Fruit fly (Drosophila melanogaster) whole organism, wandering third instar larva: ENCODE results near the gene 7B2.
A peak's percentile ranks its signal among the peaks of the same experiment; 100 is the strongest.

ENCODE experiments used
- CG32264 ChIP-seq: fragments of 200-800 bp; sonication (Bioruptor generic); optimal IDR thresholded peaks from 2 replicates; lab custom pipeline; 2016; ENCODE audit warnings: missing biosample characterization, missing genetic modification characterization
- CG9705 ChIP-seq: fragments of 200-800 bp; sonication (Bioruptor generic); optimal IDR thresholded peaks from 2 replicates; lab custom pipeline; 2018; ENCODE audit warnings: missing biosample characterization, mild to moderate bottlenecking, missing genetic modification characterization
- Dfd ChIP-seq: fragments of >200 bp; optimal IDR thresholded peaks from 2 replicates; lab custom pipeline; 2017; ENCODE audit warnings: missing biosample characterization, missing genetic modification characterization
- Dif ChIP-seq: fragments of 200-275, 200-300 bp; sonication (Bioruptor generic); optimal IDR thresholded peaks from 2 replicates; lab custom pipeline; 2018; ENCODE audit warnings: missing biosample characterization, missing genetic modification characterization; ENCODE audit not compliant: partially characterized antibody
- GATAd ChIP-seq: sonication (Bioruptor generic); optimal IDR thresholded peaks from 2 replicates; lab custom pipeline; 2016; ENCODE audit warnings: missing biosample characterization, missing genetic modification characterization
- HLH106 ChIP-seq: fragments of 200-800 bp; optimal IDR thresholded peaks from 3 replicates; lab custom pipeline; 2019; ENCODE audit warnings: missing biosample characterization, mild to moderate bottlenecking, missing genetic modification characterization, moderate library complexity
- Hr83 ChIP-seq: fragments of 200-300 bp; sonication (Bioruptor generic); optimal IDR thresholded peaks from 2 replicates; lab custom pipeline; 2016; ENCODE audit warnings: missing biosample characterization, mild to moderate bottlenecking, missing genetic modification characterization, moderate library complexity; ENCODE audit not compliant: poor library complexity, severe bottlenecking
- Jra ChIP-seq: sonication (Bioruptor generic); optimal IDR thresholded peaks from 2 replicates; lab custom pipeline; 2016; ENCODE audit warnings: missing biosample characterization, missing genetic modification characterization
- Mio ChIP-seq: sonication (Bioruptor generic); optimal IDR thresholded peaks from 2 replicates; lab custom pipeline; 2016; ENCODE audit warnings: missing biosample characterization, missing genetic modification characterization
- Myc ChIP-seq: fragments of >200 bp; optimal IDR thresholded peaks from 2 replicates; lab custom pipeline; 2017
- OdsH ChIP-seq: fragments of 200-800 bp; sonication (Bioruptor generic); optimal IDR thresholded peaks from 2 replicates; lab custom pipeline; 2016; ENCODE audit warnings: missing biosample characterization, mild to moderate bottlenecking, missing genetic modification characterization
- Rel ChIP-seq, 2 experiments: fragments of 200-800 bp; sonication (Bioruptor generic) in 1 of 2; optimal IDR thresholded peaks; 2 replicates in 1 of 2; 3 replicates in 1 of 2; lab custom pipeline; 2016 to 2019; ENCODE audit warnings: mild to moderate bottlenecking in 2 of 2, missing biosample characterization in 2 of 2, missing genetic modification characterization in 2 of 2, moderate library complexity in 1 of 2
- Sp1 ChIP-seq: fragments of 200-800 bp; sonication (Bioruptor generic); optimal IDR thresholded peaks from 3 replicates; lab custom pipeline; 2019; ENCODE audit warnings: missing biosample characterization, mild to moderate bottlenecking, missing genetic modification characterization, moderate library complexity
- Vsx2 ChIP-seq: fragments of 200-300, 225-300 bp; sonication (Bioruptor generic); optimal IDR thresholded peaks from 2 replicates; lab custom pipeline; 2018; ENCODE audit warnings: missing biosample characterization, missing genetic modification characterization; ENCODE audit not compliant: partially characterized antibody
- dl ChIP-seq, 2 experiments: fragments of 175-275, 200-275 bp in 1 of 2; fragments of 200-275 bp in 1 of 2; sonication (Bioruptor generic); optimal IDR thresholded peaks; lab custom pipeline; 2018; ENCODE audit warnings: mild to moderate bottlenecking in 2 of 2, missing biosample characterization in 2 of 2, missing genetic modification characterization in 2 of 2, moderate library complexity in 2 of 2; ENCODE audit not compliant: partially characterized antibody in 2 of 2, insufficient read depth in 1 of 2
- dmrt93B ChIP-seq: fragments of 200-800 bp; sonication (Bioruptor generic); optimal IDR thresholded peaks from 2 replicates; lab custom pipeline; 2018; ENCODE audit warnings: missing biosample characterization, mild to moderate bottlenecking, missing genetic modification characterization
- ey ChIP-seq: fragments of 200-800 bp; sonication (Bioruptor generic); optimal IDR thresholded peaks from 2 replicates; lab custom pipeline; 2016; ENCODE audit warnings: missing biosample characterization, missing genetic modification characterization
- foxo ChIP-seq, 2 experiments: fragments of 200-800 bp; sonication (Bioruptor generic); optimal IDR thresholded peaks; 2 replicates in 1 of 2; 3 replicates in 1 of 2; lab custom pipeline; 2016 to 2017; ENCODE audit warnings: missing biosample characterization in 2 of 2, missing genetic modification characterization in 2 of 2
- fru ChIP-seq: fragments of 200-800 bp; sonication (Bioruptor generic); optimal IDR thresholded peaks from 3 replicates; lab custom pipeline; 2016; ENCODE audit warnings: missing biosample characterization, mild to moderate bottlenecking, missing genetic modification characterization
- h ChIP-seq: fragments of 200-800 bp; sonication (Bioruptor generic); optimal IDR thresholded peaks from 3 replicates; lab custom pipeline; 2016; ENCODE audit warnings: missing biosample characterization, mild to moderate bottlenecking, missing genetic modification characterization
- jim ChIP-seq: fragments of 175-275, 200-325 bp; sonication (Bioruptor generic); optimal IDR thresholded peaks from 2 replicates; lab custom pipeline; 2016; ENCODE audit warnings: missing biosample characterization, mild to moderate bottlenecking, missing genetic modification characterization
- rgr ChIP-seq: fragments of 200-800 bp; sonication (Bioruptor generic); optimal IDR thresholded peaks from 3 replicates; lab custom pipeline; 2016; ENCODE audit warnings: missing biosample characterization, mild to moderate bottlenecking, missing genetic modification characterization
- sage ChIP-seq: fragments of 200-800 bp; sonication (Bioruptor generic); optimal IDR thresholded peaks from 2 replicates; lab custom pipeline; 2016; ENCODE audit warnings: missing biosample characterization, mild to moderate bottlenecking, missing genetic modification characterization
- sv ChIP-seq: fragments of 200-800 bp; sonication (Bioruptor generic); optimal IDR thresholded peaks from 3 replicates; lab custom pipeline; 2016; ENCODE audit warnings: missing biosample characterization, missing genetic modification characterization

7B2 gene

dm6 chr3R:5387996-5388395, 11.4 kb downstream of the 7B2 start:
- TF ChIP-seq Myc (lab: Kevin White, UChicago), result no peak
- no peak for TF ChIP-seq Hr83 (GFP tag; lab: Kevin White, UChicago)
- no peak for TF ChIP-seq Vsx2 (GFP tag; lab: Kevin White, UChicago)
- TF ChIP-seq ey (GFP tag; lab: Kevin White, UChicago), result no peak
- TF ChIP-seq rgr, result no peak
- no peak for TF ChIP-seq Sp1 (GFP tag; lab: Kevin White, UChicago)
- no peak for TF ChIP-seq dl (GFP tag; optimal IDR thresholded peaks at IDR 0.05; lab: Kevin White, UChicago; ENCODE audit: insufficient read depth in 1 of 2, partially characterized antibody in 2 of 2)
- no peak for TF ChIP-seq Dfd (GFP tag; lab: Kevin White, UChicago)
- no peak for TF ChIP-seq Mio (GFP tag; lab: Kevin White, UChicago)

DNA sequence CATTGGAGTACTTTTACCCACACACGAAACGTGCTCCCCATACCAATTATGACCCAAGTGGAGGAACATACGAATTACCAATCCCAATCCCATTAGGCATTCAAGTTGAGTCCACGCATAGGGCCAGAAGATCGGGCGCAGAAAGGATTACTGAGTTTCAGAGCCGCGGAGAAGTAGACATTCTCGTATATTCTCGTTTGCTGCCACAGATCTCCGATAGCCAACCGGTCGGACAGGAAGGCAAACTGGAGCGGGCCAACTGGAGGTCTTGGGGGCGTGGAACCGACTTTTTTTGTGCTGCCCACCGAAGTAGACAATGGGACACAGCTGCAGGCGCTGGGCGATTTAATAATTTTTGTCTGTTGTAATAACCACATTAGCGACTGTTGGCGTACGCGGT, 12.5 kb downstream of the 7B2 start:
- TF ChIP-seq CG32264 (GFP tag; lab: Kevin White, UChicago) (no peak), foxo (GFP tag; optimal IDR thresholded peaks at IDR 0.05; lab: Kevin White, UChicago) (no peak), sv (no peak), OdsH (GFP tag; lab: Kevin White, UChicago) (no peak)

DNA sequence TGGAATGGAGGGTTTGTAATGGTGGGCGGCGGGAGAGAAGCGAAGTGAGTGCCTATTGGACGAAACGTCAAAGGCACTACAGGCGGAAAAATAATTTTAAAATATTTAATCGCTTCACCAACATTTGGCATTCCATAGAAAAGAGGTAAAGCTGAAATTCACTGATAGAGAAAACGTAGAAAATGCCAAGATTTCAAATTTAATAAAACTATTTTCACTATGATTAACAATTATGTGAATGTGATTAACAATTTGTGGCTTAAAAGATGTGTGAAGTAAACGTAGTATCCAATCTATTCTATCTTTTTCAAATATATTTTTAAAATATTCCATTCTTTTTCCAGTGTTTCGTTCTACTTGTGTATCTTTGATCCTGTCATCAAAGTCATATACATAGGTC, 12.9 kb downstream of the 7B2 start:
- TF ChIP-seq dmrt93B (GFP tag; lab: Kevin White, UChicago) (no peak), jim (GFP tag; lab: Kevin White, UChicago) (no peak), Myc (lab: Kevin White, UChicago) (no peak), Jra (GFP tag; lab: Kevin White, UChicago) (no peak), Vsx2 (GFP tag; lab: Kevin White, UChicago) (no peak), foxo (GFP tag; optimal IDR thresholded peaks at IDR 0.05; lab: Kevin White, UChicago) (no peak)
- TF ChIP-seq, all 38 proteins: peak for 0

DNA sequence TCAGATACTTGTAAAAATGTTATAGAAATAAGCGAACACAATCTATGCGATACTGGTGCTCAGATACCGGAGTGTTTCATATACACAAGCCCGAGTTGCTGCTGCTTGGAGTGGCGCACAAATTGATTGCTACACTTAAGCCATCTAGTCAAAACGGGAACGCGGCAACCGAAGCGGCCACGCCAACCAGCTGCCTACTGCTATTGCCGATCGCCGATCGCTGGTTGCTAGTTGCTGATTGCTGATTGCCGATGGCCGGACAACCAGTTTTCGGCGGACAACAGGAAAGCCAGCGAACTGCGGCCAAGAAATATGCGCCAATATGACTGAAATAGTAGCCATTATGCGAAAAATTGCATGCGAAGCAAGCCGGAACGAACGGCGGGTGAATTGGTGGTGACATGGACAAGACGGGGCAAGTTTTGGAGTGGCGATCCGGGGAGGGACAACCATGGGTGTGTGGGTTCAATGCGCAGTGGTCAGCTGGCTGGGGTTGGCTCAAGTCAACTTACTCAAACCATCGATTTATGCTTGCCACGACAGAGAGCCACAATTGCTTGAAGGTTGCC, 13.6 kb downstream of the 7B2 start:
- TF ChIP-seq sage, result no peak

DNA sequence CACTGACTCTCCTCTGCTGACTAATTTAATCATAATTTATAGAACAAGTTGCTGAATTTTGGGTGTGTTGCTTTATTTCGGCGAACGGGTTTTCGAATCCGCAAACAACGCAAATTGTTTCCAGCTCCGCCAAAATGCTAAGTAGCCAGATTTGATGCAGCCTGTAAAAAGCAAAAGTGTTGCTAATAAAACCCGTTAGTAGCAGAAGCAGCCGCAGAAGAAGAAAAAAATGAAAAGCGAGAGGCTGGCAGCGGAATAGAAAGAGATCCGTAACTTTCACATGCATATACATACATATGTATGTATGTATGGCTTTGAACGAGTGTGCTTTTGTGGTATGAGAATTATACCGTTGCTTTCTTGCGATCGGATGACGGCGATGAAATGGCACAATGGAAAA, 15.5 kb downstream of the 7B2 start:
- no peak for TF ChIP-seq sv
- TF ChIP-seq fru (GFP tag; lab: Kevin White, UChicago), result no peak
- TF ChIP-seq Vsx2 (GFP tag; lab: Kevin White, UChicago), result peak; percentile 10

- no peak for TF ChIP-seq foxo (GFP tag; optimal IDR thresholded peaks at IDR 0.05; lab: Kevin White, UChicago)
- no peak for TF ChIP-seq GATAd (GFP tag; lab: Kevin White, UChicago)
- peak; percentile 6 for TF ChIP-seq Vsx2 (GFP tag; lab: Kevin White, UChicago)
- TF ChIP-seq Rel (GFP tag; optimal IDR thresholded peaks at IDR 0.05; lab: Kevin White, UChicago), result no peak
- TF ChIP-seq Rel (tag; optimal IDR thresholded peaks at IDR 0.05; lab: Kevin White, UChicago), result peak; percentile 14
- peak; percentile 31 for TF ChIP-seq Dif (GFP tag; lab: Kevin White, UChicago)
- peak in 1 of 2 experiments; percentile 1 for TF ChIP-seq dl (GFP tag; optimal IDR thresholded peaks at IDR 0.05; lab: Kevin White, UChicago; ENCODE audit: insufficient read depth in 1 of 2, partially characterized antibody in 2 of 2)
Observed at dm6 chr3R:5392621-5393020, 16.0 kb downstream of the 7B2 start, which contains the start of gene kkv. Gene kkv, minus strand, starts transcription at chr3R:5392866.

- TF ChIP-seq h (GFP tag; lab: Kevin White, UChicago), result peak; percentile 18
- peak; percentile 12 for TF ChIP-seq CG9705 (GFP tag; lab: Kevin White, UChicago)
- peak; percentile 8 for TF ChIP-seq HLH106
- TF ChIP-seq dmrt93B (GFP tag; lab: Kevin White, UChicago), result no peak
- peak; percentile 12 for TF ChIP-seq OdsH (GFP tag; lab: Kevin White, UChicago)
Observed at dm6 chr3R:5393742-5394391, 17.3 kb downstream of the 7B2 start, which contains the start of gene CG1172. Gene CG1172, plus strand, starts transcription at chr3R:5393922.
